Worm (Caenorhabditis elegans) whole organism, late embryonic: ENCODE data around the gene skpo-2.

Experiments
- F13H6.1 ChIP-seq: sonication (generic microtip); optimal IDR thresholded peaks from 2 replicates; lab custom pipeline; 2016; ENCODE audit warnings: missing genetic modification characterization, missing compliant biosample characterization
- ets-4 ChIP-seq: sonication (generic microtip); optimal IDR thresholded peaks from 2 replicates; lab custom pipeline; 2016; ENCODE audit warnings: missing genetic modification characterization, missing compliant biosample characterization
- fax-1 ChIP-seq: sonication (generic microtip); optimal IDR thresholded peaks from 2 replicates; lab custom pipeline; 2016; ENCODE audit warnings: missing genotype, missing genetic modification characterization, missing compliant biosample characterization
- hlh-30 ChIP-seq: sonication (generic microtip); optimal IDR thresholded peaks from 2 replicates; lab custom pipeline; 2017; ENCODE audit warnings: antibody characterized with exemption, missing genetic modification characterization, missing compliant biosample characterization; ENCODE audit not compliant: insufficient read depth
- lin-11 ChIP-seq: fragments of 200-800 bp; sonication (Bioruptor generic); optimal IDR thresholded peaks from 2 replicates; lab custom pipeline; 2018; ENCODE audit warnings: mild to moderate bottlenecking, missing genetic modification characterization, missing compliant biosample characterization
- nfya-1 ChIP-seq: sonication (generic microtip); optimal IDR thresholded peaks from 2 replicates; lab custom pipeline; 2017; ENCODE audit warnings: missing genetic modification characterization, mild to moderate bottlenecking, missing compliant biosample characterization, antibody characterized with exemption, moderate library complexity
- nhr-11 ChIP-seq: fragments of 150-350 bp; optimal IDR thresholded peaks from 2 replicates; lab custom pipeline; 2014; ENCODE audit warnings: missing biosample characterization, missing genetic modification characterization
- pag-3 ChIP-seq: sonication (generic microtip); optimal IDR thresholded peaks from 2 replicates; lab custom pipeline; 2016; ENCODE audit warnings: missing compliant biosample characterization, missing genetic modification characterization, borderline replicate concordance
- pha-4 ChIP-seq: fragments of 150-350 bp; optimal IDR thresholded peaks from 2 replicates; lab custom pipeline; 2018; ENCODE audit warnings: missing biosample characterization, missing genetic modification reagents, missing genetic modification characterization
- pqm-1 ChIP-seq: sonication (generic microtip); optimal IDR thresholded peaks from 2 replicates; lab custom pipeline; 2016; ENCODE audit warnings: missing genetic modification characterization, missing compliant biosample characterization
- sox-4 ChIP-seq: sonication (generic microtip); optimal IDR thresholded peaks from 2 replicates; lab custom pipeline; 2017; ENCODE audit warnings: mild to moderate bottlenecking, missing genetic modification characterization, inconsistent platforms, missing compliant biosample characterization
- tbx-2 ChIP-seq: sonication (generic microtip); optimal IDR thresholded peaks from 2 replicates; lab custom pipeline; 2016; ENCODE audit warnings: missing genetic modification characterization, missing compliant biosample characterization
- unc-42 ChIP-seq: sonication (generic microtip); optimal IDR thresholded peaks from 2 replicates; lab custom pipeline; 2016; ENCODE audit warnings: missing genotype, missing genetic modification characterization, missing compliant biosample characterization
- unc-55 ChIP-seq: sonication (generic microtip); optimal IDR thresholded peaks from 2 replicates; lab custom pipeline; 2017; ENCODE audit warnings: missing biosample characterization, missing genetic modification reagents, missing genetic modification characterization

DNA sequence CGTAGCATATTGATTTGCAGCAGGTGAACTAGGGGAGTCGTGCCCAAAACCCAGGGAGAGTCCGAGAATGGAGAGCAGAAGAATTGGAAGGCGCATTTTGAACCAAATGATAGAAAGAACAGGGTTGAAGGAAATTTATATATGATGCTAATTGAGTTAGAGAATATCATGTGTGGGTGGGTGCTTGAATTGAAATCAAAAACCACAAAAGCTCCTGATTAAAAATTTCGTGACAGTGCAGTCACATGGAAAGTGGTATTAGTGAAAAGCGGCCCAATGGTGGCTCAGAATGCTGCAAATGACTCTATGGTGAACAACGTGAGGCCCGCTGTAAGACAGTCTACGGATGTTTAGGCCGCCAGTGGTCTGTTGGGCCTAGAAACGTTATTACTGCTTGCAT lies 25.3 kb upstream of the skpo-2 start, which contains the start of gene C16C8.8:
- TF ChIP-seq lin-11 (tag; lab: Kevin White, UChicago): no peak
- TF ChIP-seq unc-42 (tag; lab: Kevin White, UChicago): no peak
- no peak for TF ChIP-seq pqm-1 (tag; lab: Kevin White, UChicago)
- no peak for TF ChIP-seq ets-4
- TF ChIP-seq sox-4 (tag; lab: Kevin White, UChicago): no peak
- TF ChIP-seq nhr-11: no peak
- no peak for TF ChIP-seq hlh-30 (tag; lab: Kevin White, UChicago)
- TF ChIP-seq tbx-2 (tag; lab: Kevin White, UChicago): no peak
- no peak for TF ChIP-seq pha-4 (tag; lab: Kevin White, UChicago)
- no peak for TF ChIP-seq fax-1 (tag; lab: Kevin White, UChicago)
- TF ChIP-seq nfya-1 (tag; lab: Kevin White, UChicago): no peak
- TF ChIP-seq F13H6.1: no peak
- TF ChIP-seq unc-55 (GFP tag; lab: Kevin White, UChicago): no peak
- TF ChIP-seq pag-3 (tag; lab: Kevin White, UChicago): no peak
